Fruit fly (Drosophila melanogaster) Kc167 (cell line): ENCODE measurements around the gene CG11251.

Source experiments
- Myc ChIP-seq: fragments of >200 bp; optimal IDR thresholded peaks from 2 replicates; lab custom pipeline; 2017; ENCODE audit warnings: missing external identifiers
- h ChIP-seq: fragments of >200 bp; optimal IDR thresholded peaks from 3 replicates; lab custom pipeline; 2018; ENCODE audit warnings: missing external identifiers
- insv ChIP-seq: fragments of >200 bp; optimal IDR thresholded peaks from 3 replicates; lab custom pipeline; 2018; ENCODE audit warnings: missing external identifiers
- psq ChIP-seq: fragments of >200 bp; optimal IDR thresholded peaks from 2 replicates; lab custom pipeline; 2017; ENCODE audit warnings: missing external identifiers

dm6 chr3L:13040849-13041248 lies 48.9 kb downstream of the CG11251 start:
- TF ChIP-seq Myc (lab: Kevin White, UChicago) (no peak), h (lab: Kevin White, UChicago) (no peak), insv (lab: Kevin White, UChicago) (no peak), psq (lab: Kevin White, UChicago) (no peak)
